Fruit fly (Drosophila melanogaster): Measurements from ENCODE around the gene mRpS2.

- TF ChIP-seq h (GFP tag; optimal IDR thresholded peaks at IDR 0.05) (no peak), rgr (GFP tag; optimal IDR thresholded peaks at IDR 0.05) (no peak), usp (GFP tag; optimal IDR thresholded peaks at IDR 0.05) (no peak), sage (GFP tag; optimal IDR thresholded peaks at IDR 0.05) (no peak), tai (GFP tag; optimal IDR thresholded peaks at IDR 0.05) (no peak), pan (optimal IDR thresholded peaks at IDR 0.05) (no peak), HLH106 (tag; optimal IDR thresholded peaks at IDR 0.05) (no peak), Hr78 (GFP tag; optimal IDR thresholded peaks at IDR 0.05) (no peak), GATAd (GFP tag; optimal IDR thresholded peaks at IDR 0.05) (no peak), CG9705 (GFP tag; optimal IDR thresholded peaks at IDR 0.05) (no peak), dmrt93B (GFP tag; optimal IDR thresholded peaks at IDR 0.05) (no peak), Hnf4 (GFP tag; optimal IDR thresholded peaks at IDR 0.05) (no peak)
These were observed 39.3 kb upstream of the mRpS2 start, which contains the start of gene CG15625 for dm6 chr2L:4889451-4890045.
